Fruit fly (Drosophila melanogaster) S2 (cell line): ENCODE measurements around the gene CG13862.

Experiments used
- CG8478 ChIP-seq: fragments of >200 bp; optimal IDR thresholded peaks from 2 replicates; lab custom pipeline; 2018
- CTCF ChIP-seq, 2 experiments: fragments of >200 bp; optimal IDR thresholded peaks; 2 replicates each; lab custom pipeline; 2018

The CG13862 gene

dm6 chr3R:22381735-22382134, 49.9 kb downstream of the CG13862 start, which contains the start of gene Gpdh3:
Gene Gpdh3, plus strand, starts transcription at chr3R:22382035.
- TF ChIP-seq CG8478 (lab: Kevin White, UChicago) (no peak), CTCF (optimal IDR thresholded peaks at IDR 0.05; lab: Kevin White, UChicago) (no peak)
